Worm (Caenorhabditis elegans) whole organism, L3 larva: Measurements from ENCODE around the gene E02H9.7.
"Not testable (repeated sequence)": the region's sequence is repeated elsewhere in the genome, so short reads cannot be mapped to it uniquely, and the experiment has no call there.

Experiments used
- ceh-82 ChIP-seq: fragments of 150-350 bp; optimal IDR thresholded peaks from 2 replicates; lab custom pipeline; 2014; ENCODE audit warnings: missing biosample characterization, missing genetic modification characterization
- daf-12 ChIP-seq: fragments of 150-350 bp; optimal IDR thresholded peaks from 2 replicates; lab custom pipeline; 2014; ENCODE audit warnings: missing biosample characterization, missing genetic modification reagents, missing genetic modification characterization
- egl-27 ChIP-seq: sonication (generic microtip); optimal IDR thresholded peaks from 4 replicates; lab custom pipeline; 2017; ENCODE audit warnings: missing biosample characterization, missing genetic modification reagents, missing genetic modification characterization
- lin-39 ChIP-seq: fragments of 150-350 bp; optimal IDR thresholded peaks from 2 replicates; lab custom pipeline; 2018; ENCODE audit warnings: missing biosample characterization, missing genetic modification reagents, missing genetic modification characterization
- pha-4 ChIP-seq: fragments of 150-350 bp; optimal IDR thresholded peaks from 2 replicates; lab custom pipeline; 2014; ENCODE audit warnings: missing biosample characterization, missing genetic modification reagents, missing genetic modification characterization

- not testable (repeated sequence) for TF ChIP-seq daf-12; pha-4 (tag; lab: Kevin White, UChicago); egl-27; lin-39 (tag; lab: Kevin White, UChicago); ceh-82
Measured at ce11 chrIII:2435373-2435772, 10.1 kb downstream of the E02H9.7 start, which contains the start of gene W04B5.6.
